Worm (Caenorhabditis elegans): ENCODE results near the gene Y53F4B.11.
"Not testable (repeated sequence)": the region's sequence is repeated elsewhere in the genome, so short reads cannot be mapped to it uniquely, and the experiment has no call there.

ce11 chrII:14988171-14988570 is 22.4 kb upstream of the Y53F4B.11 start, which contains the start of gene Y53F4B.43:
- not testable (repeated sequence) for TF ChIP-seq sem-4 (tag; optimal IDR thresholded peaks at IDR 0.05); blmp-1 (tag; optimal IDR thresholded peaks at IDR 0.05; ENCODE audit: insufficient read depth); unc-62 (GFP tag; optimal IDR thresholded peaks at IDR 0.05); crh-2 (tag; optimal IDR thresholded peaks at IDR 0.05); aly-2 (tag; optimal IDR thresholded peaks at IDR 0.05)

All from whole organism, L2 larva.